Worm (Caenorhabditis elegans): ENCODE data around the gene fbxb-82.

DNA sequence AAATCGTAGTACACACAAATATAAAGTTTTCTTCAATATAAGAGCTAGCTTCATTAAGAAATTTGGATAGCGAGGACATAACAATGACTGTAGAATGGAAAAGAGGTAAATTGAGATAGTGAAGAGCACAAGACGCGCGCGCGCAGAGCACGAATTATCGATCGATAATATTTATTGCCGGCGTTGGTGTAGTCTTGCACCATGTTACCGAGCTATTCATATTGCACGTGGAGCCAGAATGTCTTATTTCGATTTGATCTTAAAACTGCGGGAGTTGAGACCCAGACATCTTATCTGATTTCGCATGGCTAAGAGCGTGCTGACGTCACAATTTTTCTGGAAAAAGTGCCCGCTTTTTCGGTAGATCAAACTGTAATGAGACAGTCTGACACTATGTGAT is 26.5 kb upstream of the fbxb-82 start, which contains the start of gene F40G9.18:
- TF ChIP-seq fos-1 (tag; optimal IDR thresholded peaks at IDR 0.05) (no peak), unc-39 (tag; optimal IDR thresholded peaks at IDR 0.05) (no peak), zag-1 (tag; optimal IDR thresholded peaks at IDR 0.05) (no peak)
